Worm (Caenorhabditis elegans) whole organism, L3 larva: Measurements from ENCODE around the gene rap-2.

ENCODE experiments used
- ama-1 ChIP-seq: fragments of 150-350 bp; optimal IDR thresholded peaks from 2 replicates; lab custom pipeline; 2018
- ceh-28 ChIP-seq: fragments of 150-350 bp; optimal IDR thresholded peaks from 2 replicates; lab custom pipeline; 2014; ENCODE audit warnings: missing biosample characterization, missing genetic modification reagents, missing genetic modification characterization
- ceh-82 ChIP-seq: fragments of 150-350 bp; optimal IDR thresholded peaks from 2 replicates; lab custom pipeline; 2014; ENCODE audit warnings: missing biosample characterization, missing genetic modification characterization
- ceh-9 ChIP-seq: sonication (generic microtip); optimal IDR thresholded peaks from 2 replicates; lab custom pipeline; 2018; ENCODE audit warnings: missing biosample characterization, missing genetic modification characterization
- daf-12 ChIP-seq: fragments of 150-350 bp; optimal IDR thresholded peaks from 2 replicates; lab custom pipeline; 2014; ENCODE audit warnings: missing biosample characterization, missing genetic modification reagents, missing genetic modification characterization
- egl-27 ChIP-seq: sonication (generic microtip); optimal IDR thresholded peaks from 4 replicates; lab custom pipeline; 2017; ENCODE audit warnings: missing biosample characterization, missing genetic modification reagents, missing genetic modification characterization
- egl-5 ChIP-seq: fragments of 150-350 bp; optimal IDR thresholded peaks from 2 replicates; lab custom pipeline; 2017; ENCODE audit warnings: missing biosample characterization, missing genetic modification reagents, missing genetic modification characterization, inconsistent platforms
- elt-1 ChIP-seq: fragments of 150-350 bp; optimal IDR thresholded peaks from 2 replicates; lab custom pipeline; 2014; ENCODE audit warnings: missing biosample characterization, missing genetic modification characterization
- elt-2 ChIP-seq: sonication (generic microtip); optimal IDR thresholded peaks from 2 replicates; lab custom pipeline; 2016; ENCODE audit warnings: missing genetic modification reagents, mild to moderate bottlenecking, missing genetic modification characterization, missing compliant biosample characterization
- elt-3 ChIP-seq, 3 experiments: fragments of 150-350 bp in 1 of 3; sonication (generic microtip) in 2 of 3; optimal IDR thresholded peaks; 2 replicates in 2 of 3; 4 replicates in 1 of 3; lab custom pipeline; 2014 to 2017; ENCODE audit warnings: missing biosample characterization in 3 of 3, missing genetic modification characterization in 3 of 3
- eor-1 ChIP-seq, 2 experiments: fragments of 150-350 bp; optimal IDR thresholded peaks; 2 replicates each; lab custom pipeline; 2014 to 2018; ENCODE audit warnings: missing biosample characterization in 2 of 2, missing genetic modification characterization in 2 of 2
- fkh-10 ChIP-seq: sonication (generic microtip); optimal IDR thresholded peaks from 2 replicates; lab custom pipeline; 2017; ENCODE audit warnings: missing biosample characterization, missing genetic modification reagents, missing genetic modification characterization
- fkh-2 ChIP-seq: fragments of 150-350 bp; optimal IDR thresholded peaks from 2 replicates; lab custom pipeline; 2014; ENCODE audit warnings: missing biosample characterization, missing genetic modification reagents, missing genetic modification characterization
- hmg-11 ChIP-seq: sonication (generic microtip); optimal IDR thresholded peaks from 2 replicates; lab custom pipeline; 2016; ENCODE audit warnings: missing genetic modification characterization, missing compliant biosample characterization
- lin-15B ChIP-seq: fragments of 150-350 bp; optimal IDR thresholded peaks from 2 replicates; lab custom pipeline; 2014; ENCODE audit warnings: missing biosample characterization, missing genetic modification characterization
- lin-39 ChIP-seq: fragments of 150-350 bp; optimal IDR thresholded peaks from 2 replicates; lab custom pipeline; 2018; ENCODE audit warnings: missing biosample characterization, missing genetic modification reagents, missing genetic modification characterization
- mdl-1 ChIP-seq: fragments of 150-350 bp; optimal IDR thresholded peaks from 2 replicates; lab custom pipeline; 2014; ENCODE audit warnings: missing biosample characterization, missing genetic modification characterization
- mml-1 ChIP-seq: fragments of 150-350 bp; sonication (generic microtip); optimal IDR thresholded peaks from 3 replicates; lab custom pipeline; 2014; ENCODE audit warnings: missing biosample characterization, missing genetic modification characterization
- nfya-1 ChIP-seq: sonication (generic microtip); optimal IDR thresholded peaks from 2 replicates; lab custom pipeline; 2017; ENCODE audit warnings: missing genetic modification characterization, mild to moderate bottlenecking, missing compliant biosample characterization, antibody characterized with exemption, moderate library complexity; ENCODE audit not compliant: insufficient read depth
- nhr-11 ChIP-seq: fragments of 150-350 bp; optimal IDR thresholded peaks from 2 replicates; lab custom pipeline; 2014; ENCODE audit warnings: missing biosample characterization, missing genetic modification characterization
- nhr-23 ChIP-seq: fragments of 150-350 bp; optimal IDR thresholded peaks from 2 replicates; lab custom pipeline; 2014; ENCODE audit warnings: missing biosample characterization, missing genetic modification reagents, missing genetic modification characterization
- nhr-25 ChIP-seq: sonication (generic microtip); optimal IDR thresholded peaks from 2 replicates; lab custom pipeline; 2017; ENCODE audit warnings: missing biosample characterization, missing genetic modification characterization
- nhr-67 ChIP-seq: fragments of 150-350 bp; optimal IDR thresholded peaks from 2 replicates; lab custom pipeline; 2014; ENCODE audit warnings: missing biosample characterization, missing genetic modification characterization
- nhr-76 ChIP-seq: fragments of 150-350 bp; sonication (generic microtip); optimal IDR thresholded peaks from 5 replicates; lab custom pipeline; 2014; ENCODE audit warnings: missing biosample characterization, missing genetic modification characterization
- nhr-77 ChIP-seq: fragments of 150-350 bp; optimal IDR thresholded peaks from 2 replicates; lab custom pipeline; 2014; ENCODE audit warnings: missing biosample characterization, missing genetic modification characterization
- pha-4 ChIP-seq: fragments of 150-350 bp; optimal IDR thresholded peaks from 2 replicates; lab custom pipeline; 2014; ENCODE audit warnings: missing biosample characterization, missing genetic modification reagents, missing genetic modification characterization
- pqm-1 ChIP-seq: fragments of 150-350 bp; optimal IDR thresholded peaks from 2 replicates; lab custom pipeline; 2017; ENCODE audit warnings: missing biosample characterization, missing genetic modification characterization, inconsistent platforms
- sea-2 ChIP-seq: fragments of 150-350 bp; sonication (generic microtip); optimal IDR thresholded peaks from 4 replicates; lab custom pipeline; 2014; ENCODE audit warnings: missing biosample characterization, missing genetic modification reagents, missing genetic modification characterization
- skn-1 ChIP-seq: fragments of 150-350 bp; optimal IDR thresholded peaks from 2 replicates; lab custom pipeline; 2014; ENCODE audit warnings: missing biosample characterization, missing genetic modification characterization
- snpc-4 ChIP-seq: fragments of 150-350 bp; optimal IDR thresholded peaks from 2 replicates; lab custom pipeline; 2014; ENCODE audit warnings: missing biosample characterization, missing genetic modification characterization
- tbx-2 ChIP-seq: sonication (generic microtip); optimal IDR thresholded peaks from 2 replicates; lab custom pipeline; 2016; ENCODE audit warnings: mild to moderate bottlenecking, missing genetic modification characterization, missing compliant biosample characterization
- zag-1 ChIP-seq: fragments of 150-350 bp; optimal IDR thresholded peaks from 2 replicates; lab custom pipeline; 2014; ENCODE audit warnings: missing biosample characterization, missing genetic modification characterization
- ztf-11 ChIP-seq: fragments of 150-350 bp; optimal IDR thresholded peaks from 2 replicates; lab custom pipeline; 2014; ENCODE audit warnings: missing biosample characterization, missing genetic modification characterization

rap-2 gene

DNA sequence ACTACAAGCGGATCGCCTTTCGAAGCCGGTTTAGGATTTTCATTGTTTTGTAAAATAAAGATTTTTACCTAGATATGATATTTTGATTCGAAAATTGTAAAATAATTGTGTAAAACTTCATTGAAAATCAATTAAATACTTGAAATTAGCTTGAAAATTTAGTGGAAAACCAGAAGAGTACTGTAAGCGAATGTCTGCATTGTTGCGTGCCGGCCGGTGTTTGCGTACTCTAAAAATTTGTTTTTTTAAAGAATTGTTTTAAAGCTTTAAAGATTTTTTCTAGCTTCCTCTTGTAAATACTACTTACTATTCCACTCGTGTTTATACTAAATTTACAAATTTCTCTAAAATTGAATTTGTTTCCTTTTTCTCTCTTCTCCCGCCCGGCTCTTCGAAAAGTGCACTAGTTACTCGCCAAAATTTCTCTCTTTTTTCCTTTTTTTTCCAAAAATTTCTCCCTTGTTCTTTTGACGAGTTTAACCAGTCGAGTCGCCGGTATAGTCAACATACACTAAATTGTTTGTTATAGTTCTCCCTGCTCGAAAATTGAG lies 5.6 kb upstream of the rap-2 start:
- peak; percentile 52 for TF ChIP-seq fkh-10 (GFP tag; lab: Kevin White, UChicago)
- TF ChIP-seq mdl-1 (tag; lab: Kevin White, UChicago) = no peak

- TF ChIP-seq nhr-67 (tag; lab: Kevin White, UChicago) = no peak
- TF ChIP-seq tbx-2 (tag; lab: Kevin White, UChicago) = no peak
- no peak for TF ChIP-seq mml-1
- TF ChIP-seq pqm-1 (tag; lab: Kevin White, UChicago) = no peak
Observed at ce11 chrV:15068378-15068777, 4.5 kb upstream of the rap-2 start, which contains the start of gene dnj-3. Gene dnj-3, plus strand, starts transcription at chrV:15068678.

ce11 chrV:15067165-15067564 lies 3.3 kb upstream of the rap-2 start, which contains the start of gene C25D7.10:
Gene C25D7.10, plus strand, starts transcription at chrV:15067465.
- TF ChIP-seq nhr-11 (tag; lab: Kevin White, UChicago) (no peak), pqm-1 (tag; lab: Kevin White, UChicago) (no peak), nhr-77 (tag; lab: Kevin White, UChicago) (no peak), elt-3 (tag; optimal IDR thresholded peaks at IDR 0.05; lab: Kevin White, UChicago) (no peak), mdl-1 (tag; lab: Kevin White, UChicago) (no peak), ceh-9 (no peak), nhr-76 (tag; lab: Kevin White, UChicago) (no peak), skn-1 (tag; lab: Kevin White, UChicago) (no peak), nfya-1 (tag; lab: Kevin White, UChicago) (no peak), snpc-4 (tag; lab: Kevin White, UChicago) (no peak), fkh-10 (GFP tag; lab: Kevin White, UChicago) (no peak), ama-1 (lab: Kevin White, UChicago) (no peak), egl-27 (no peak), elt-1 (tag; lab: Kevin White, UChicago) (no peak), mml-1 (no peak), nhr-23 (tag; lab: Kevin White, UChicago) (no peak)

ce11 chrV:15065837-15066348 lies 2.0 kb upstream of the rap-2 start, which contains the start of gene otub-1:
Gene otub-1, plus strand, starts transcription at chrV:15066298.
- TF ChIP-seq ceh-82 (tag; lab: Kevin White, UChicago) (no peak), lin-39 (tag; lab: Kevin White, UChicago) (no peak), snpc-4 (tag; lab: Kevin White, UChicago) (no peak), zag-1 (tag; lab: Kevin White, UChicago) (no peak), sea-2 (GFP tag; lab: Kevin White, UChicago) (no peak), eor-1 (tag; optimal IDR thresholded peaks at IDR 0.05; lab: Kevin White, UChicago) (no peak), ztf-11 (no peak), ceh-28 (tag; lab: Kevin White, UChicago) (no peak), egl-5 (tag; lab: Kevin White, UChicago) (no peak)
- TF ChIP-seq, all 47 proteins: peak for 0

DNA sequence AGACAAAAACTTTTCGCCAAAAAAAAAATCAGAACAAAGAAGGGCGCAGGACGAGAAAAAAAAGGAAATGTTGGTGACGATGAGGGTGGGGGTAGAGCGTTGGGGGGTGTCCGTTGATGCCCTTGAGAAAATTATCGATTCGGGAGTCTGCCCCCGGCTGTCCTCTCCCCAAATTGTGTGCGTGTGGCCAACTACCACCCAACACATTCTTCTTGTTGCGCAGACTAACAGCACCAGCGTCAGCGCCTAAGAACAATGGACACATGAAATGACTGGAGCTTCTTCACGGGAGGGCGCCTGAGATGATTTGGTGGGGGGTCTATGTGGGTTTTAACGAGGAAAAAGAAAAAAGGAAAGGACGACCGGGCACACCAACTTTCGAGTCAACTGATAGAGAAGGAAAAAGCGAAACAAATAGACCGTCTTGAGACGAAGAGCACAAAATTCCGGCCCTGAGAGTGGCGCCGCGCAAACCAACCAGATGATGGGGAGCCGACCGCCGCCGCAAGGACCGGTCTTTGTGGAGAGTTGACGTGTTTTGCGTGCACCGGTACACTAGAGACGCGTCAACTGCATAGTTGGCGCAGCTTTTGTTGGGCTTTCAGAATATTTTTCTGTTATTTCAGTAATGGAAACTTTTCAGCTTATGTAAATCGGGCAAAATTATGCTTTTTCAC lies 1.3 kb upstream of the rap-2 start, which contains the start of gene C25D7.9:
C25D7.9 (plus strand) TSS at position 68 of the 677 bp plus-strand sequence.
- TF ChIP-seq nhr-25 (tag; lab: Kevin White, UChicago) (peak; percentile 6), nhr-11 (tag; lab: Kevin White, UChicago) (no peak), lin-15B (tag; lab: Kevin White, UChicago) (peak; percentile 45), pha-4 (tag; lab: Kevin White, UChicago) (peak; percentile 28), hmg-11 (tag; lab: Kevin White, UChicago) (peak; percentile 39), nhr-76 (tag; lab: Kevin White, UChicago) (no peak), ama-1 (lab: Kevin White, UChicago) (no peak), ztf-11 (no peak), egl-27 (no peak), nfya-1 (tag; lab: Kevin White, UChicago) (peak; percentile 33), fkh-2 (tag; lab: Kevin White, UChicago) (no peak), ceh-82 (tag; lab: Kevin White, UChicago) (no peak), daf-12 (tag; lab: Kevin White, UChicago) (no peak), zag-1 (tag; lab: Kevin White, UChicago) (no peak), ceh-9 (no peak), elt-2 (no peak), lin-39 (tag; lab: Kevin White, UChicago) (peak; percentile 20)
